Fruit fly (Drosophila melanogaster) whole organism, embryonic: ENCODE results near the gene CG13405.
A peak's percentile ranks its signal among the peaks of the same experiment; 100 is the strongest.

Source experiments
- CG10274 ChIP-seq: fragments of 200-800 bp; sonication (Bioruptor generic); optimal IDR thresholded peaks from 3 replicates; lab custom pipeline; 2017; ENCODE audit warnings: missing biosample characterization, mild to moderate bottlenecking, missing genetic modification characterization
- CG10431 ChIP-seq: fragments of 200-800 bp; sonication (Bioruptor generic); optimal IDR thresholded peaks from 3 replicates; lab custom pipeline; 2018; ENCODE audit warnings: missing biosample characterization, mild to moderate bottlenecking, missing genetic modification characterization
- CG10959 ChIP-seq: fragments of 200-800 bp; sonication (Bioruptor generic); IDR thresholded peaks from 2 replicates; pipeline ENCODE4 v1.3.6; 2022; ENCODE audit warnings: missing biosample characterization, missing genetic modification characterization
- CG1233 ChIP-seq: fragments of 200-800 bp; sonication (Bioruptor generic); optimal IDR thresholded peaks from 4 replicates; lab custom pipeline; 2018; ENCODE audit warnings: missing biosample characterization, mild to moderate bottlenecking, missing genetic modification characterization
- CG15011 ChIP-seq: fragments of 200-800 bp; sonication (Bioruptor generic); optimal IDR thresholded peaks from 3 replicates; lab custom pipeline; 2018; ENCODE audit warnings: missing biosample characterization, mild to moderate bottlenecking, missing genetic modification characterization
- CG2199 ChIP-seq: fragments of 200-800 bp; sonication (Bioruptor generic); IDR thresholded peaks from 3 replicates; pipeline ENCODE4 v1.3.6; 2022; ENCODE audit warnings: missing biosample characterization, missing genetic modification characterization
- CG33557 ChIP-seq: fragments of 200-800 bp; sonication (Bioruptor generic); optimal IDR thresholded peaks from 2 replicates; lab custom pipeline; 2019; ENCODE audit warnings: missing biosample characterization, mild to moderate bottlenecking, missing genetic modification characterization, moderate library complexity
- CG3407 ChIP-seq: fragments of 200-800 bp; sonication (Bioruptor generic); optimal IDR thresholded peaks from 2 replicates; lab custom pipeline; 2018; ENCODE audit warnings: missing biosample characterization, mild to moderate bottlenecking, missing genetic modification characterization
- CG34376 ChIP-seq: fragments of 200-800 bp; sonication (Bioruptor generic); optimal IDR thresholded peaks from 2 replicates; lab custom pipeline; 2018; ENCODE audit warnings: missing biosample characterization, mild to moderate bottlenecking, missing genetic modification characterization
- CG42726 ChIP-seq: fragments of 200-800 bp; sonication (Bioruptor generic); IDR thresholded peaks from 2 replicates; pipeline ENCODE4 v1.3.6; 2022; ENCODE audit warnings: missing biosample characterization, missing genetic modification characterization; ENCODE audit not compliant: partially characterized antibody
- CG9727 ChIP-seq: fragments of 200-800 bp; sonication (Bioruptor generic); optimal IDR thresholded peaks from 3 replicates; lab custom pipeline; 2017; ENCODE audit warnings: missing biosample characterization, mild to moderate bottlenecking, missing genetic modification characterization
- Dfd ChIP-seq, 2 experiments: fragments of >200 bp; optimal IDR thresholded peaks; 2 replicates each; lab custom pipeline; 2017; ENCODE audit warnings: missing biosample characterization in 2 of 2, missing genetic modification characterization in 2 of 2
- Doc3 ChIP-seq: fragments of 200-800 bp; sonication (Bioruptor generic); IDR thresholded peaks from 3 replicates; pipeline ENCODE4 v1.3.6; 2022; ENCODE audit warnings: missing biosample characterization, missing genetic modification characterization; ENCODE audit not compliant: partially characterized antibody
- Eip74EF ChIP-seq, 2 experiments: fragments of 200-800 bp in 1 of 2; fragments of >200 bp in 1 of 2; sonication (Bioruptor generic) in 1 of 2; optimal IDR thresholded peaks; 2 replicates each; lab custom pipeline; 2017 to 2019; ENCODE audit warnings: missing biosample characterization in 2 of 2, missing genetic modification characterization in 2 of 2, mild to moderate bottlenecking in 1 of 2, moderate library complexity in 1 of 2
- Hey ChIP-seq: fragments of 200-800 bp; sonication (Bioruptor generic); optimal IDR thresholded peaks from 3 replicates; lab custom pipeline; 2018; ENCODE audit warnings: missing biosample characterization, mild to moderate bottlenecking, missing genetic modification characterization
- Hmx ChIP-seq: fragments of 200-800 bp; sonication (Bioruptor generic); optimal IDR thresholded peaks from 2 replicates; lab custom pipeline; 2016; ENCODE audit warnings: missing biosample characterization, missing genetic modification characterization
- Hr78 ChIP-seq, 2 experiments: fragments of 200-800 bp in 1 of 2; fragments of >200 bp in 1 of 2; sonication (Bioruptor generic) in 1 of 2; optimal IDR thresholded peaks; 2 replicates each; lab custom pipeline; 2017 to 2019; ENCODE audit warnings: missing biosample characterization in 2 of 2, missing genetic modification characterization in 2 of 2, mild to moderate bottlenecking in 1 of 2, moderate library complexity in 1 of 2
- MBD-R2 ChIP-seq: fragments of 200-800 bp; sonication (Bioruptor generic); IDR thresholded peaks from 2 replicates; pipeline ENCODE4 v1.3.6; 2022; ENCODE audit warnings: missing biosample characterization, missing genetic modification characterization
- cad ChIP-seq: fragments of >200 bp; optimal IDR thresholded peaks from 2 replicates; lab custom pipeline; 2017; ENCODE audit warnings: missing biosample characterization, missing genetic modification characterization
- chinmo ChIP-seq: fragments of 200-800 bp; sonication (Bioruptor generic); IDR thresholded peaks from 4 replicates; pipeline ENCODE4 v1.3.6; 2022; ENCODE audit warnings: missing biosample characterization, missing genetic modification characterization; ENCODE audit not compliant: partially characterized antibody
- cwo ChIP-seq: fragments of 200-800 bp; sonication (Bioruptor generic); optimal IDR thresholded peaks from 3 replicates; lab custom pipeline; 2017; ENCODE audit warnings: missing biosample characterization, missing genetic modification characterization, mild to moderate bottlenecking, moderate library complexity, missing genetic modification reagents
- esg ChIP-seq: fragments of 200-800 bp; sonication (Bioruptor generic); conservative IDR thresholded peaks from 2 replicates; pipeline ENCODE4 v1.3.6; 2022; ENCODE audit warnings: missing biosample characterization, missing genetic modification characterization
- eve ChIP-seq, 2 experiments: fragments of >200 bp; optimal IDR thresholded peaks; 2 replicates each; lab custom pipeline; 2017; ENCODE audit warnings: missing biosample characterization in 2 of 2, missing genetic modification characterization in 2 of 2
- ftz-f1 ChIP-seq: fragments of 200-800 bp; sonication (Bioruptor generic); optimal IDR thresholded peaks from 2 replicates; lab custom pipeline; 2016; ENCODE audit warnings: missing biosample characterization, missing genetic modification characterization
- hb ChIP-seq: fragments of 200-800 bp; sonication (Bioruptor generic); IDR thresholded peaks from 3 replicates; pipeline ENCODE4 v1.3.6; 2022; ENCODE audit warnings: missing biosample characterization, missing genetic modification characterization; ENCODE audit not compliant: partially characterized antibody
- hth ChIP-seq: fragments of >200 bp; optimal IDR thresholded peaks from 2 replicates; lab custom pipeline; 2017; ENCODE audit warnings: inconsistent platforms
- ind ChIP-seq: fragments of 200-800 bp; sonication (Bioruptor generic); optimal IDR thresholded peaks from 3 replicates; lab custom pipeline; 2016; ENCODE audit warnings: missing biosample characterization, missing genetic modification characterization
- mam ChIP-seq: fragments of 200-800 bp; sonication (Bioruptor generic); optimal IDR thresholded peaks from 3 replicates; lab custom pipeline; 2016; ENCODE audit warnings: missing biosample characterization, missing genetic modification characterization
- mld ChIP-seq: fragments of 200-800 bp; sonication (Bioruptor generic); IDR thresholded peaks from 3 replicates; pipeline ENCODE4 v1.3.6; 2022; ENCODE audit warnings: missing biosample characterization, missing genetic modification characterization; ENCODE audit not compliant: partially characterized antibody
- sens ChIP-seq: fragments of 200-800 bp; sonication (Bioruptor generic); peaks from one replicate; lab custom pipeline; 2016; ENCODE audit warnings: missing biosample characterization, missing genetic modification characterization
- sens-2 ChIP-seq: fragments of 200-800 bp; sonication (Bioruptor generic); IDR thresholded peaks from 2 replicates; pipeline ENCODE4 v1.3.6; 2022; ENCODE audit warnings: missing biosample characterization, missing genetic modification characterization
- twi ChIP-seq: fragments of 200-800 bp; optimal IDR thresholded peaks from 2 replicates; lab custom pipeline; 2019; ENCODE audit warnings: missing biosample characterization, mild to moderate bottlenecking, missing genetic modification characterization, moderate library complexity
- unc-4 ChIP-seq: fragments of 200-800 bp; sonication (Bioruptor generic); IDR thresholded peaks from 2 replicates; pipeline ENCODE4 v1.3.6; 2022; ENCODE audit warnings: missing biosample characterization, missing genetic modification characterization; ENCODE audit not compliant: partially characterized antibody

Gene CG13405

dm6 chr3L:60491-60890 lies 14.6 kb downstream of the CG13405 start:
- TF ChIP-seq sens (GFP tag; lab: Kevin White, UChicago) (peak; percentile 61), hth (lab: Kevin White, UChicago) (no peak), hb (no peak), CG10274 (no peak), mld (GFP tag; lab: Robert Waterston, UW) (no peak)

- TF ChIP-seq cad (GFP tag; lab: Kevin White, UChicago) (peak; percentile 5), CG33557 (GFP tag; lab: Kevin White, UChicago) (no peak), sens-2 (no peak), CG1233 (GFP tag; lab: Kevin White, UChicago) (no peak), ind (GFP tag; lab: Kevin White, UChicago) (no peak), Hey (tag; lab: Kevin White, UChicago) (no peak)
These were observed 15.1 kb downstream of the CG13405 start for dm6 chr3L:60050-60449.

- TF ChIP-seq Hmx (GFP tag; lab: Kevin White, UChicago) (no peak), eve (GFP tag; optimal IDR thresholded peaks at IDR 0.05; lab: Kevin White, UChicago) (peak in 1 of 2 experiments; percentile 32), CG15011 (no peak), CG34376 (GFP tag; lab: Kevin White, UChicago) (peak; percentile 18), mld (GFP tag; lab: Robert Waterston, UW) (peak; percentile 30; the same call in 1 of the 3 replicates), chinmo (GFP tag; lab: Robert Waterston, UW) (0 out of 4 replicates have a peak, but pooled peaks have one; percentile 35), ftz-f1 (no peak), CG33557 (GFP tag; lab: Kevin White, UChicago) (peak; percentile 11), Hr78 (GFP tag; optimal IDR thresholded peaks at IDR 0.05; lab: Kevin White, UChicago) (peak in 1 of 2 experiments; percentile 52), CG2199 (GFP tag; lab: Robert Waterston, UW) (peak; percentile 78; the same call in 2 of the 3 replicates), cwo (GFP tag; lab: Kevin White, UChicago) (peak; percentile 51)
These were observed 17.5 kb downstream of the CG13405 start for dm6 chr3L:57638-58037.

dm6 chr3L:56532-56931 lies 18.6 kb downstream of the CG13405 start:
- TF ChIP-seq CG10959 (GFP tag; lab: Robert Waterston, UW) (no peak), twi (tag; lab: Kevin White, UChicago) (peak; percentile 86), esg (GFP tag; lab: Robert Waterston, UW) (no peak), CG9727 (GFP tag; lab: Kevin White, UChicago) (no peak), unc-4 (no peak), CG42726 (GFP tag; lab: Robert Waterston, UW) (no peak), chinmo (GFP tag; lab: Robert Waterston, UW) (0 out of 4 replicates have a peak, but pooled peaks have one; percentile 43), CG3407 (GFP tag; lab: Kevin White, UChicago) (no peak), mam (GFP tag; lab: Kevin White, UChicago) (no peak), Eip74EF (GFP tag; optimal IDR thresholded peaks at IDR 0.05; lab: Kevin White, UChicago) (no peak), CG10431 (peak; percentile 20), Doc3 (GFP tag; lab: Robert Waterston, UW) (no peak), MBD-R2 (no peak), sens (GFP tag; lab: Kevin White, UChicago) (peak; percentile 71), Dfd (GFP tag; optimal IDR thresholded peaks at IDR 0.05; lab: Kevin White, UChicago) (no peak)
